Worm (Caenorhabditis elegans): Measurements from ENCODE around the gene K01D12.1.

K01D12.1 gene

ce11 chrV:12406514-12406913 is 29.2 kb downstream of the K01D12.1 start:
- 0 out of 2 replicates have a peak, but pooled peaks have one; percentile 14 for TF ChIP-seq klf-2 (GFP tag; conservative IDR thresholded peaks at IDR 0.05)
- TF ChIP-seq ztf-29 (GFP tag; IDR thresholded peaks at IDR 0.05): no peak

DNA sequence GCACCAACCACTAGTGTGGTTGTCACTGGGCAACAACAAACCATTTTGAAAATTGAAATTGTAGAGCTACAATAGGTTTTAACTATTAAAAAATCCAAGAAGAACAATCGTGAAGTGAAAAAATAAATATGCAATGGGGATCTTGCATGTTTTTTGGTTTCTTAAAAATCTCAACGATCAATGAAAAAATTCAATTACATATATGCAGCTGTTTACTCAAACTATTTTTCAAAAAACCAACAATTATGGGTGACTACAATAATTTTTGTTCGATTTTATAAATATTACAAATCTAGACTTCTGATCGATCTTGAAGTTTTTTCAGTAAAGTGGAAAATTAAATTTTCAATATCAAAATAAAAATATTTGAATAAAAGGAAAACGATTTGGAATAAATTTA is 31.2 kb downstream of the K01D12.1 start, which contains the start of gene cdr-4:
TSS of gene cdr-4 (minus strand) at position 101 of the 400 bp plus-strand sequence.
- TF ChIP-seq tab-1 (GFP tag; IDR thresholded peaks at IDR 0.05) (no peak), flt-1 (GFP tag; IDR thresholded peaks at IDR 0.05) (no peak), cog-1 (tag; optimal IDR thresholded peaks at IDR 0.05) (no peak), ztf-29 (GFP tag; IDR thresholded peaks at IDR 0.05) (no peak), ref-1 (GFP tag; conservative IDR thresholded peaks at IDR 0.05) (no peak), T22C8.4 (GFP tag; IDR thresholded peaks at IDR 0.05) (no peak), med-1 (GFP tag; optimal IDR thresholded peaks at IDR 0.05; ENCODE audit: insufficient read depth) (no peak), ztf-23 (GFP tag; IDR thresholded peaks at IDR 0.05) (no peak), klf-2 (GFP tag; conservative IDR thresholded peaks at IDR 0.05) (no peak)

DNA sequence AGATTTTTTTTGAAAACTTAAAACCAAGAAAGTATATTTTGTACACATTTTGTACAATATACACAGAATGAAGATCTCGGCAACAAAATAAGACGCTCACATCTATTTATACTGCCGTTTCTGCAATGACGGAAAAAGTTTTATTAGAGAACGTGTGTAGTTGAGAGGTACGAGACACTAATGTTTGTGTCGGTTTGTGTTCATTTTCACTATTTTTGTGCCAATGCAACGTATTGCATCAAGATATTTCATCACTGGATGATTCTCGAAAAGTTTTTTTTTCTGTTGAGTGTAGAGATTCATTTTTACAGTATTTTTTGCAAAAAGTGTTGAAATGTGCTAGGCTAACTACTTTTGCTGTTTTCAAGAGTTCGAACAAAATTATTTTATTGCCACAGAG is 31.6 kb downstream of the K01D12.1 start:
- no peak for TF ChIP-seq cog-1 (tag; optimal IDR thresholded peaks at IDR 0.05)
- no peak for TF ChIP-seq ref-1 (GFP tag; conservative IDR thresholded peaks at IDR 0.05)

DNA sequence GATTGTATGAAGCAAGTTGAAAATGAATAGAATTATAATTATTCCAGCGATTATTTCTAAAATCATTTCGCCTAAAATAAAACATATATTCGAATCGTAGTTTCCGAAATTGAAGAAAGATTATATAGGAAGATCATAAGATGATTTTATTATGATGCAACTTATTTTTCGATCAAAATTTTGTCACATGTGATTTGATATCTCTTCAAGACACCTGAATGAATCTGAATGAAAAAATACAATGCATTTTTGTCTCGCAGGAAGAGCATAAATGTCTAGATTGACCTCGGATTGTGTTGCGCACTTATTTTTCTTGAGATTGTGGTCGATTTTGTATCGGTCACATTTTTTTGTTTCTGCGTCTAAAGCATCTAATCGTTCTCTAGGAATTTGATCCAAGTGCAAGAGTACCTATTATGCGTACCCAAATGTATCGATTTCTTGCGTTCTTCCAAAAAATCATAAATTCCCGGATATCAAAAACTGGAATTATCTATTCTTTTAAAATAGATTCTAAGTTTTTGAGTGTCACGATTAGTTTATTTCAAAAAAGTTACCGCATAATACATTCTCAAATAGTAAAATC is 33.2 kb downstream of the K01D12.1 start, which contains the start of gene hrg-2:
TSS of gene hrg-2 (minus strand) at position 98 of the 586 bp plus-strand sequence.
- TF ChIP-seq T22C8.4 (GFP tag; IDR thresholded peaks at IDR 0.05) (no peak), cog-1 (tag; optimal IDR thresholded peaks at IDR 0.05) (no peak), med-1 (GFP tag; optimal IDR thresholded peaks at IDR 0.05; ENCODE audit: insufficient read depth) (no peak), flt-1 (GFP tag; IDR thresholded peaks at IDR 0.05) (no peak), klf-2 (GFP tag; conservative IDR thresholded peaks at IDR 0.05) (no peak), tab-1 (GFP tag; IDR thresholded peaks at IDR 0.05) (no peak), ref-1 (GFP tag; conservative IDR thresholded peaks at IDR 0.05) (no peak), ztf-29 (GFP tag; IDR thresholded peaks at IDR 0.05) (no peak), ztf-23 (GFP tag; IDR thresholded peaks at IDR 0.05) (no peak)

DNA sequence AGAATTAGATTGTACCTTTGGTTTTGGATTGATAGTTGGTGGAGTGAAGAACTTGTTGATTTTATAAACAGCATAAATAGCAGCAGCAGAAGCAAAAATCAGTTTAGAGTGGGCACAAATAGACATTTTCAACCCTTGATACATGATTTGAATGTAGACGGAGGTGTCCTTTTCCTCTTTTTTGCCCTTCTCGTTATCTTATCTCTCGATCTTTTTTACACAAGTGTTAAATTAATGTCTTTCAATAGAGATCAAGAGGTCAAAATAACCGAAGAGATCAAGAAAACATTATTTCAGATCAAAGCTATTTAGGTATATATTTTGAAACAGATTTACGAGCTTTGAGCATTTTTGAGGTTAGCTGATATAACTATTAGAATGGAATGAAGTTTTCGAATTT is 34.6 kb downstream of the K01D12.1 start, which contains the start of gene cdr-7:
TSS of gene cdr-7 (minus strand) at position 205 of the 400 bp plus-strand sequence.
- TF ChIP-seq cog-1 (tag; optimal IDR thresholded peaks at IDR 0.05): no peak
- no peak for TF ChIP-seq med-1 (GFP tag; optimal IDR thresholded peaks at IDR 0.05; ENCODE audit: insufficient read depth)
- no peak for TF ChIP-seq ztf-23 (GFP tag; IDR thresholded peaks at IDR 0.05)
- no peak for TF ChIP-seq ztf-29 (GFP tag; IDR thresholded peaks at IDR 0.05)
- TF ChIP-seq ref-1 (GFP tag; conservative IDR thresholded peaks at IDR 0.05): no peak
- no peak for TF ChIP-seq flt-1 (GFP tag; IDR thresholded peaks at IDR 0.05)
- no peak for TF ChIP-seq T22C8.4 (GFP tag; IDR thresholded peaks at IDR 0.05)
- no peak for TF ChIP-seq klf-2 (GFP tag; conservative IDR thresholded peaks at IDR 0.05)
- no peak for TF ChIP-seq tab-1 (GFP tag; IDR thresholded peaks at IDR 0.05)

- TF ChIP-seq flt-1 (GFP tag; IDR thresholded peaks at IDR 0.05) (no peak), T22C8.4 (GFP tag; IDR thresholded peaks at IDR 0.05) (no peak), cog-1 (tag; optimal IDR thresholded peaks at IDR 0.05) (no peak), ref-1 (GFP tag; conservative IDR thresholded peaks at IDR 0.05) (no peak), ztf-23 (GFP tag; IDR thresholded peaks at IDR 0.05) (no peak), tab-1 (GFP tag; IDR thresholded peaks at IDR 0.05) (no peak), med-1 (GFP tag; optimal IDR thresholded peaks at IDR 0.05; ENCODE audit: insufficient read depth) (no peak), klf-2 (GFP tag; conservative IDR thresholded peaks at IDR 0.05) (no peak), ztf-29 (GFP tag; IDR thresholded peaks at IDR 0.05) (no peak)
These were observed 35.0 kb downstream of the K01D12.1 start for ce11 chrV:12412321-12412720.

ce11 chrV:12413651-12414114 is 36.3 kb downstream of the K01D12.1 start, which contains the start of gene cdr-6:
TSS of gene cdr-6 (minus strand) at chrV:12413701.
- no peak for TF ChIP-seq ref-1 (GFP tag; conservative IDR thresholded peaks at IDR 0.05)
- no peak for TF ChIP-seq cog-1 (tag; optimal IDR thresholded peaks at IDR 0.05)
- TF ChIP-seq ztf-23 (GFP tag; IDR thresholded peaks at IDR 0.05): no peak
- TF ChIP-seq tab-1 (GFP tag; IDR thresholded peaks at IDR 0.05): no peak
- TF ChIP-seq flt-1 (GFP tag; IDR thresholded peaks at IDR 0.05): no peak
- TF ChIP-seq T22C8.4 (GFP tag; IDR thresholded peaks at IDR 0.05): no peak
- TF ChIP-seq med-1 (GFP tag; optimal IDR thresholded peaks at IDR 0.05; ENCODE audit: insufficient read depth): no peak
- TF ChIP-seq ztf-29 (GFP tag; IDR thresholded peaks at IDR 0.05): no peak
- no peak for TF ChIP-seq klf-2 (GFP tag; conservative IDR thresholded peaks at IDR 0.05)

DNA sequence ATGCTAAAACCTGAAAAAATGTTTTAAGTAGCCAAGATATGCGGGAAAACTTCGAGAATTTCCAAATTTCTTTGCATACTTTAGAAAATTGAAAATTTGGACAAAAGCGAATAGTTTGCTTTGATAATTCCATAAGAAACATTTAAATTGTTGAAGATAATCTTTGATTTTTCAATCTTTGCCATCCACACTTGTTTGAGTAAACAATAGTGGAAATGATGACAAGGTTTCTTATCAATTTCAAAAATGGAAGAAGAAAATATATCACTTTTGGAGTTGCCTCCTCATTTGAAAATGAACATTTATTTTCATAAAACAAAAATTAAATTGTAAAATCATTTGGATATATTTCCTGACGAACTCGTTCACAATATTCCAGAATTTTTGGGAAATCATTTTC is 37.0 kb downstream of the K01D12.1 start:
- no peak for TF ChIP-seq tab-1 (GFP tag; IDR thresholded peaks at IDR 0.05)
- no peak for TF ChIP-seq cog-1 (tag; optimal IDR thresholded peaks at IDR 0.05)
- TF ChIP-seq ref-1 (GFP tag; conservative IDR thresholded peaks at IDR 0.05): no peak
- TF ChIP-seq T22C8.4 (GFP tag; IDR thresholded peaks at IDR 0.05): no peak
- no peak for TF ChIP-seq flt-1 (GFP tag; IDR thresholded peaks at IDR 0.05)

- no peak for TF ChIP-seq ztf-23 (GFP tag; IDR thresholded peaks at IDR 0.05)
- no peak for TF ChIP-seq T22C8.4 (GFP tag; IDR thresholded peaks at IDR 0.05)
- TF ChIP-seq tab-1 (GFP tag; IDR thresholded peaks at IDR 0.05): no peak
- TF ChIP-seq klf-2 (GFP tag; conservative IDR thresholded peaks at IDR 0.05): no peak
- TF ChIP-seq cog-1 (tag; optimal IDR thresholded peaks at IDR 0.05): no peak
- no peak for TF ChIP-seq ref-1 (GFP tag; conservative IDR thresholded peaks at IDR 0.05)
- no peak for TF ChIP-seq ztf-29 (GFP tag; IDR thresholded peaks at IDR 0.05)
- TF ChIP-seq med-1 (GFP tag; optimal IDR thresholded peaks at IDR 0.05; ENCODE audit: insufficient read depth): no peak
- no peak for TF ChIP-seq flt-1 (GFP tag; IDR thresholded peaks at IDR 0.05)
These were observed 38.3 kb downstream of the K01D12.1 start, which contains the start of gene cdr-2 for ce11 chrV:12415656-12416055. TSS of gene cdr-2 (minus strand) at chrV:12415709.

ce11 chrV:12417277-12417676 is 39.9 kb downstream of the K01D12.1 start, which contains the start of gene cdr-3:
TSS of gene cdr-3 (minus strand) at chrV:12417377.
- TF ChIP-seq ztf-29 (GFP tag; IDR thresholded peaks at IDR 0.05): no peak
- no peak for TF ChIP-seq klf-2 (GFP tag; conservative IDR thresholded peaks at IDR 0.05)
- no peak for TF ChIP-seq med-1 (GFP tag; optimal IDR thresholded peaks at IDR 0.05; ENCODE audit: insufficient read depth)
- TF ChIP-seq flt-1 (GFP tag; IDR thresholded peaks at IDR 0.05): no peak
- TF ChIP-seq ref-1 (GFP tag; conservative IDR thresholded peaks at IDR 0.05): no peak
- no peak for TF ChIP-seq ztf-23 (GFP tag; IDR thresholded peaks at IDR 0.05)
- TF ChIP-seq tab-1 (GFP tag; IDR thresholded peaks at IDR 0.05): no peak
- TF ChIP-seq cog-1 (tag; optimal IDR thresholded peaks at IDR 0.05): no peak
- no peak for TF ChIP-seq T22C8.4 (GFP tag; IDR thresholded peaks at IDR 0.05)
